Worm (Caenorhabditis elegans) whole organism, L1 larva: ENCODE results near the gene ZK1128.7.

Experiments used
- C16A3.4 ChIP-seq: fragments of 150-350 bp; optimal IDR thresholded peaks from 2 replicates; lab custom pipeline; 2014; ENCODE audit warnings: missing biosample characterization, missing genetic modification characterization
- F16B12.6 ChIP-seq: fragments of 150-350 bp; optimal IDR thresholded peaks from 2 replicates; lab custom pipeline; 2014; ENCODE audit warnings: missing biosample characterization, missing genetic modification characterization
- Y116A8C.19 ChIP-seq: sonication (generic microtip); optimal IDR thresholded peaks from 2 replicates; lab custom pipeline; 2016; ENCODE audit warnings: missing compliant biosample characterization, missing genetic modification characterization, borderline replicate concordance
- aha-1 ChIP-seq: fragments of 150-350 bp; optimal IDR thresholded peaks from 2 replicates; lab custom pipeline; 2014; ENCODE audit warnings: missing biosample characterization, missing genetic modification characterization
- alr-1 ChIP-seq: fragments of 200-800 bp; sonication (Bioruptor generic); optimal IDR thresholded peaks from 2 replicates; lab custom pipeline; 2018; ENCODE audit warnings: borderline replicate concordance, mild to moderate bottlenecking, missing genetic modification characterization, missing compliant biosample characterization
- aly-2 ChIP-seq: fragments of 150-350 bp; optimal IDR thresholded peaks from 2 replicates; lab custom pipeline; 2014; ENCODE audit warnings: missing biosample characterization, missing genetic modification characterization
- ama-1 ChIP-seq: fragments of 150-350 bp; optimal IDR thresholded peaks from 2 replicates; lab custom pipeline; 2014
- blmp-1 ChIP-seq: fragments of 150-350 bp; optimal IDR thresholded peaks from 2 replicates; lab custom pipeline; 2014; ENCODE audit warnings: missing biosample characterization, missing genetic modification characterization
- ceh-8 ChIP-seq: fragments of 200-800 bp; sonication (Bioruptor generic); optimal IDR thresholded peaks from 2 replicates; lab custom pipeline; 2018; ENCODE audit warnings: mild to moderate bottlenecking, missing genetic modification characterization, moderate library complexity, missing compliant biosample characterization
- ceh-88 ChIP-seq: fragments of 200-800 bp; sonication (Bioruptor generic); IDR thresholded peaks from 2 replicates; pipeline ENCODE4 v1.3.6; 2022; ENCODE audit warnings: missing genetic modification characterization, missing compliant biosample characterization
- dpl-1 ChIP-seq, 3 experiments: fragments of 150-350 bp in 2 of 3; sonication (generic microtip) in 1 of 3; optimal IDR thresholded peaks; 2 replicates each; lab custom pipeline; 2014 to 2017; ENCODE audit warnings: missing biosample characterization in 3 of 3, missing genetic modification characterization in 3 of 3, missing genetic modification reagents in 3 of 3
- efl-1 ChIP-seq, 4 experiments: fragments of 150-350 bp; optimal IDR thresholded peaks in 3 of 4; peaks in 1 of 4; 1 replicate in 1 of 4; 2 replicates in 3 of 4; lab custom pipeline; 2014; ENCODE audit warnings: missing biosample characterization in 2 of 4, missing genetic modification characterization in 2 of 4, missing genetic modification reagents in 2 of 4
- egl-27 ChIP-seq, 2 experiments: fragments of 150-350 bp in 1 of 2; sonication (generic microtip); optimal IDR thresholded peaks; 3 replicates each; lab custom pipeline; 2017 to 2018; ENCODE audit warnings: missing biosample characterization in 2 of 2, missing genetic modification characterization in 2 of 2, missing genetic modification reagents in 2 of 2
- elt-2 ChIP-seq: sonication (generic microtip); optimal IDR thresholded peaks from 2 replicates; lab custom pipeline; 2016; ENCODE audit warnings: missing genetic modification characterization, mild to moderate bottlenecking, inconsistent platforms, missing compliant biosample characterization, missing genetic modification reagents
- ets-5 ChIP-seq: fragments of 200-800 bp; sonication (Bioruptor generic); IDR thresholded peaks from 2 replicates; pipeline ENCODE4 v1.3.6; 2022; ENCODE audit warnings: missing genetic modification characterization, missing compliant biosample characterization
- fkh-10 ChIP-seq: sonication (generic microtip); optimal IDR thresholded peaks from 2 replicates; lab custom pipeline; 2017; ENCODE audit warnings: missing biosample characterization, missing genetic modification reagents, missing genetic modification characterization
- fkh-4 ChIP-seq: sonication (generic microtip); optimal IDR thresholded peaks from 2 replicates; lab custom pipeline; 2016; ENCODE audit warnings: missing compliant biosample characterization, missing genetic modification characterization, borderline replicate concordance
- fkh-8 ChIP-seq: sonication (generic microtip); optimal IDR thresholded peaks from 2 replicates; lab custom pipeline; 2016; ENCODE audit warnings: mild to moderate bottlenecking, missing genetic modification characterization, missing compliant biosample characterization
- hlh-4 ChIP-seq: sonication (generic microtip); optimal IDR thresholded peaks from 2 replicates; lab custom pipeline; 2016; ENCODE audit warnings: mild to moderate bottlenecking, missing genetic modification characterization, missing compliant biosample characterization
- hpl-2 ChIP-seq: fragments of 150-350 bp; optimal IDR thresholded peaks from 2 replicates; lab custom pipeline; 2014; ENCODE audit warnings: missing biosample characterization, missing genetic modification reagents, missing genetic modification characterization
- jun-1 ChIP-seq: fragments of 150-350 bp; optimal IDR thresholded peaks from 2 replicates; lab custom pipeline; 2014; ENCODE audit warnings: missing biosample characterization, missing genetic modification reagents, missing genetic modification characterization
- lin-14 ChIP-seq: fragments of 200-800 bp; sonication (Bioruptor generic); optimal IDR thresholded peaks from 2 replicates; lab custom pipeline; 2018; ENCODE audit warnings: mild to moderate bottlenecking, missing genetic modification characterization, moderate library complexity, missing compliant biosample characterization
- lin-15B ChIP-seq: fragments of 150-350 bp; sonication (generic microtip); optimal IDR thresholded peaks from 3 replicates; lab custom pipeline; 2014; ENCODE audit warnings: missing biosample characterization, missing genetic modification characterization
- lin-35 ChIP-seq, 2 experiments: fragments of 150-350 bp; optimal IDR thresholded peaks; 2 replicates each; lab custom pipeline; 2014; ENCODE audit warnings: missing biosample characterization in 2 of 2, missing genetic modification characterization in 2 of 2, missing genetic modification reagents in 2 of 2
- lir-3 ChIP-seq: sonication (generic microtip); optimal IDR thresholded peaks from 2 replicates; lab custom pipeline; 2016; ENCODE audit warnings: mild to moderate bottlenecking, missing genetic modification characterization, moderate library complexity, missing compliant biosample characterization; ENCODE audit not compliant: poor library complexity
- lsy-2 ChIP-seq, 2 experiments: fragments of 150-350 bp; optimal IDR thresholded peaks; 2 replicates each; lab custom pipeline; 2014; ENCODE audit warnings: missing biosample characterization in 2 of 2, missing genetic modification characterization in 2 of 2
- mdl-1 ChIP-seq, 2 experiments: fragments of 150-350 bp; optimal IDR thresholded peaks; 2 replicates each; lab custom pipeline; 2014 to 2017; ENCODE audit warnings: missing biosample characterization in 2 of 2, missing genetic modification characterization in 2 of 2, inconsistent platforms in 1 of 2
- mef-2 ChIP-seq: fragments of 150-350 bp; optimal IDR thresholded peaks from 2 replicates; lab custom pipeline; 2014; ENCODE audit warnings: missing biosample characterization, missing genetic modification characterization
- mep-1 ChIP-seq: fragments of 150-350 bp; optimal IDR thresholded peaks from 2 replicates; lab custom pipeline; 2014; ENCODE audit warnings: missing biosample characterization, missing genetic modification characterization
- nhr-12 ChIP-seq: sonication (generic microtip); optimal IDR thresholded peaks from 2 replicates; lab custom pipeline; 2017; ENCODE audit warnings: missing biosample characterization, missing genetic modification characterization
- nhr-19 ChIP-seq: fragments of 200-800 bp; sonication (Bioruptor generic); conservative IDR thresholded peaks from 2 replicates; pipeline ENCODE4 v1.3.6; 2022; ENCODE audit warnings: missing genetic modification characterization, missing compliant biosample characterization
- nhr-20 ChIP-seq: sonication (generic microtip); optimal IDR thresholded peaks from 2 replicates; lab custom pipeline; 2016; ENCODE audit warnings: mild to moderate bottlenecking, missing genetic modification characterization, missing compliant biosample characterization
- nhr-237 ChIP-seq: fragments of 150-350 bp; optimal IDR thresholded peaks from 2 replicates; lab custom pipeline; 2014; ENCODE audit warnings: missing biosample characterization, missing genetic modification characterization
- nhr-47 ChIP-seq: sonication (generic microtip); optimal IDR thresholded peaks from 2 replicates; lab custom pipeline; 2016; ENCODE audit warnings: mild to moderate bottlenecking, missing genetic modification characterization, moderate library complexity, missing compliant biosample characterization
- nhr-71 ChIP-seq: sonication (generic microtip); optimal IDR thresholded peaks from 2 replicates; lab custom pipeline; 2016; ENCODE audit warnings: mild to moderate bottlenecking, missing genetic modification characterization, moderate library complexity, missing compliant biosample characterization
- nhr-84 ChIP-seq: sonication (generic microtip); optimal IDR thresholded peaks from 2 replicates; lab custom pipeline; 2017; ENCODE audit warnings: missing biosample characterization, missing genetic modification characterization
- nhr-85 ChIP-seq: sonication (generic microtip); peaks from one replicate; lab custom pipeline; 2016; ENCODE audit warnings: missing genetic modification characterization, inconsistent platforms, missing compliant biosample characterization
- nhr-90 ChIP-seq: sonication (generic microtip); optimal IDR thresholded peaks from 2 replicates; lab custom pipeline; 2016; ENCODE audit warnings: mild to moderate bottlenecking, missing genetic modification characterization, missing compliant biosample characterization; ENCODE audit not compliant: poor library complexity
- pag-3 ChIP-seq: sonication (generic microtip); optimal IDR thresholded peaks from 2 replicates; lab custom pipeline; 2017; ENCODE audit warnings: missing genetic modification characterization, mild to moderate bottlenecking, missing compliant biosample characterization, antibody characterized with exemption, borderline replicate concordance; ENCODE audit not compliant: insufficient read depth
- pax-3 ChIP-seq: fragments of 200-800 bp; sonication (Bioruptor generic); optimal IDR thresholded peaks from 2 replicates; lab custom pipeline; 2018; ENCODE audit warnings: mild to moderate bottlenecking, missing genetic modification characterization, moderate library complexity, missing compliant biosample characterization
- snpc-4 ChIP-seq: fragments of 150-350 bp; optimal IDR thresholded peaks from 2 replicates; lab custom pipeline; 2014; ENCODE audit warnings: missing biosample characterization, missing genetic modification characterization
- snu-23 ChIP-seq: sonication (generic microtip); optimal IDR thresholded peaks from 2 replicates; lab custom pipeline; 2016; ENCODE audit warnings: missing genetic modification characterization, missing compliant biosample characterization
- sox-4 ChIP-seq: sonication (generic microtip); optimal IDR thresholded peaks from 2 replicates; lab custom pipeline; 2016; ENCODE audit warnings: missing genetic modification characterization, missing compliant biosample characterization
- sptf-1 ChIP-seq: fragments of 150-350 bp; optimal IDR thresholded peaks from 2 replicates; lab custom pipeline; 2014; ENCODE audit warnings: missing biosample characterization, missing genetic modification characterization
- sup-37 ChIP-seq: fragments of 200-800 bp; sonication (Bioruptor generic); optimal IDR thresholded peaks from 2 replicates; lab custom pipeline; 2018; ENCODE audit warnings: mild to moderate bottlenecking, missing genetic modification characterization, missing compliant biosample characterization
- swsn-7 ChIP-seq: sonication (generic microtip); optimal IDR thresholded peaks from 2 replicates; lab custom pipeline; 2016; ENCODE audit warnings: missing genetic modification characterization, missing compliant biosample characterization
- tbx-2 ChIP-seq: sonication (generic microtip); optimal IDR thresholded peaks from 2 replicates; lab custom pipeline; 2016; ENCODE audit warnings: missing genetic modification characterization, missing compliant biosample characterization
- unc-130 ChIP-seq: fragments of 150-350 bp; optimal IDR thresholded peaks from 2 replicates; lab custom pipeline; 2017; ENCODE audit warnings: missing biosample characterization, missing genetic modification characterization, inconsistent platforms
- unc-30 ChIP-seq: sonication (generic microtip); optimal IDR thresholded peaks from 2 replicates; lab custom pipeline; 2017; ENCODE audit warnings: missing biosample characterization, missing genetic modification characterization
- unc-86 ChIP-seq: sonication (generic microtip); optimal IDR thresholded peaks from 2 replicates; lab custom pipeline; 2016; ENCODE audit warnings: missing genetic modification characterization, missing compliant biosample characterization
- xbp-1 ChIP-seq: sonication (generic microtip); optimal IDR thresholded peaks from 2 replicates; lab custom pipeline; 2016; ENCODE audit warnings: missing genetic modification characterization, missing compliant biosample characterization
- ztf-4 ChIP-seq: fragments of 150-350 bp; optimal IDR thresholded peaks from 2 replicates; lab custom pipeline; 2014; ENCODE audit warnings: missing biosample characterization, missing genetic modification characterization

ZK1128.7 gene

ce11 chrIII:10153003-10153402, 16.2 kb downstream of the ZK1128.7 start (continued):
- TF ChIP-seq lin-35 (GFP tag; optimal IDR thresholded peaks at IDR 0.05; lab: Kevin White, UChicago) (peak in 1 of 2 experiments; percentile 24), F16B12.6 (tag; lab: Kevin White, UChicago) (no peak), aha-1 (tag; lab: Kevin White, UChicago) (no peak), lin-14 (GFP tag; lab: Kevin White, UChicago) (peak; percentile 93), nhr-71 (tag; lab: Kevin White, UChicago) (peak; percentile 70), snu-23 (GFP tag; lab: Kevin White, UChicago) (peak; percentile 52), sox-4 (tag; lab: Kevin White, UChicago) (no peak), jun-1 (tag; lab: Kevin White, UChicago) (no peak), ama-1 (lab: Kevin White, UChicago) (no peak), sup-37 (GFP tag; lab: Kevin White, UChicago) (peak; percentile 5), C16A3.4 (peak; percentile 14), nhr-237 (tag; lab: Kevin White, UChicago) (no peak), pag-3 (tag; lab: Kevin White, UChicago) (no peak), lin-15B (tag; lab: Kevin White, UChicago) (no peak), mdl-1 (tag; optimal IDR thresholded peaks at IDR 0.05; lab: Kevin White, UChicago) (peak in 1 of 2 experiments; percentile 35), unc-130 (tag; lab: Kevin White, UChicago) (no peak), nhr-47 (peak; percentile 19), lir-3 (peak; percentile 23), unc-86 (tag; lab: Kevin White, UChicago) (peak; percentile 50), nhr-19 (peak; percentile 35; the same call in 1 of the 2 replicates), dpl-1 (GFP tag; optimal IDR thresholded peaks at IDR 0.05; lab: Kevin White, UChicago) (peak in 1 of 3 experiments; percentile 5), hlh-4 (tag; lab: Kevin White, UChicago) (no peak), fkh-8 (tag; lab: Kevin White, UChicago) (peak; percentile 74), mep-1 (no peak), ceh-88 (no peak), sptf-1 (no peak), aly-2 (tag; lab: Kevin White, UChicago) (no peak), swsn-7 (tag; lab: Kevin White, UChicago) (peak; percentile 35), egl-27 (tag; optimal IDR thresholded peaks at IDR 0.05; lab: Kevin White, UChicago) (no peak), unc-30 (tag; lab: Kevin White, UChicago) (no peak), ztf-4 (peak; percentile 42), nhr-84 (tag; lab: Kevin White, UChicago) (no peak), snpc-4 (tag; lab: Kevin White, UChicago) (peak; percentile 7), ceh-8 (GFP tag; lab: Kevin White, UChicago) (peak; percentile 49), Y116A8C.19 (tag; lab: Kevin White, UChicago) (no peak), blmp-1 (tag; lab: Kevin White, UChicago) (no peak), nhr-85 (tag; lab: Kevin White, UChicago) (no peak), nhr-90 (tag; lab: Kevin White, UChicago) (no peak), mef-2 (no peak), fkh-10 (GFP tag; lab: Kevin White, UChicago) (peak; percentile 79), xbp-1 (tag; lab: Kevin White, UChicago) (peak; percentile 1), elt-2 (tag; lab: Kevin White, UChicago) (no peak), nhr-12 (tag; lab: Kevin White, UChicago) (no peak)

ce11 chrIII:10154993-10155392, 18.2 kb downstream of the ZK1128.7 start:
- TF ChIP-seq hpl-2 (GFP tag; lab: Kevin White, UChicago) (no peak), aly-2 (tag; lab: Kevin White, UChicago) (no peak), lin-14 (GFP tag; lab: Kevin White, UChicago) (peak; percentile 34), alr-1 (tag; lab: Kevin White, UChicago) (no peak), nhr-71 (tag; lab: Kevin White, UChicago) (peak; percentile 73), ceh-8 (GFP tag; lab: Kevin White, UChicago) (no peak), nhr-84 (tag; lab: Kevin White, UChicago) (no peak), lsy-2 (tag; optimal IDR thresholded peaks at IDR 0.05; lab: Kevin White, UChicago) (peak; percentile 14 to 16), nhr-19 (peak; percentile 22; the same call in 1 of the 2 replicates), nhr-20 (peak; percentile 5), ets-5 (GFP tag; lab: Robert Waterston, UW) (no peak), efl-1 (optimal IDR thresholded peaks at IDR 0.05; lab: Kevin White, UChicago) (no peak), efl-1 (GFP tag; optimal IDR thresholded peaks at IDR 0.05 in 1 of 2; lab: Kevin White, UChicago) (no peak), tbx-2 (tag; lab: Kevin White, UChicago) (peak; percentile 42), pax-3 (no peak), fkh-4 (tag; lab: Kevin White, UChicago) (no peak), mep-1 (no peak), unc-86 (tag; lab: Kevin White, UChicago) (no peak), ztf-4 (peak; percentile 29)
